Worm (Caenorhabditis elegans) whole organism, young adult: ENCODE measurements around the gene T01G1.2.

ENCODE experiments used
- B0019.2 ChIP-seq: fragments of 200-800 bp; sonication (Bioruptor generic); conservative IDR thresholded peaks from 2 replicates; pipeline ENCODE4 v1.3.6; 2022; ENCODE audit warnings: missing genetic modification reagents, missing genetic modification characterization, missing compliant biosample characterization
- C17E4.6 ChIP-seq: fragments of 200-800 bp; sonication (Bioruptor generic); IDR thresholded peaks from 2 replicates; pipeline ENCODE4 v1.3.6; 2022; ENCODE audit warnings: missing genetic modification reagents, missing genetic modification characterization, missing compliant biosample characterization
- F55B11.4 ChIP-seq: sonication (generic microtip); optimal IDR thresholded peaks from 2 replicates; lab custom pipeline; 2016; ENCODE audit warnings: missing compliant biosample characterization, missing genetic modification characterization, borderline replicate concordance; ENCODE audit not compliant: insufficient read depth
- attf-3 ChIP-seq: fragments of 200-800 bp; sonication (Bioruptor generic); conservative IDR thresholded peaks from 2 replicates; pipeline ENCODE4 v1.3.6; 2022; ENCODE audit warnings: missing genetic modification reagents, missing genetic modification characterization, missing compliant biosample characterization
- attf-5 ChIP-seq: fragments of 200-800 bp; sonication (Bioruptor generic); optimal IDR thresholded peaks from 2 replicates; lab custom pipeline; 2018; ENCODE audit warnings: mild to moderate bottlenecking, missing genetic modification characterization, missing compliant biosample characterization
- ceh-100 ChIP-seq: fragments of 200-800 bp; sonication (Bioruptor generic); IDR thresholded peaks from 2 replicates; pipeline ENCODE4 v1.3.6; 2022; ENCODE audit warnings: missing genetic modification reagents, missing genetic modification characterization, missing compliant biosample characterization
- gei-17 ChIP-seq: fragments of 200-800 bp; sonication (Bioruptor generic); optimal IDR thresholded peaks from 2 replicates; lab custom pipeline; 2018; ENCODE audit warnings: mild to moderate bottlenecking, missing genetic modification characterization, missing compliant biosample characterization
- hlh-12 ChIP-seq: sonication (generic microtip); optimal IDR thresholded peaks from 2 replicates; lab custom pipeline; 2016; ENCODE audit warnings: missing genetic modification characterization, missing compliant biosample characterization
- hmg-1.2 ChIP-seq: fragments of 200-800 bp; sonication (Bioruptor generic); IDR thresholded peaks from 2 replicates; pipeline ENCODE4 v1.3.6; 2022; ENCODE audit warnings: missing genetic modification reagents, missing genetic modification characterization, missing compliant biosample characterization
- nfya-1 ChIP-seq: sonication (generic microtip); optimal IDR thresholded peaks from 2 replicates; lab custom pipeline; 2017; ENCODE audit warnings: antibody characterized with exemption, missing compliant biosample characterization, missing genetic modification characterization, borderline replicate concordance; ENCODE audit not compliant: insufficient read depth
- nhr-90 ChIP-seq: sonication (generic microtip); optimal IDR thresholded peaks from 2 replicates; lab custom pipeline; 2016; ENCODE audit warnings: missing genotype, mild to moderate bottlenecking, missing genetic modification characterization, missing compliant biosample characterization
- repo-1 ChIP-seq: sonication (generic microtip); optimal IDR thresholded peaks from 2 replicates; lab custom pipeline; 2017; ENCODE audit warnings: mild to moderate bottlenecking, missing genetic modification characterization, missing compliant biosample characterization

ce11 chrIV:11401482-11401881 is 47.3 kb downstream of the T01G1.2 start:
- no peak for TF ChIP-seq hlh-12
- TF ChIP-seq nfya-1 (tag; lab: Kevin White, UChicago) = no peak
- no peak for TF ChIP-seq B0019.2 (GFP tag; lab: Robert Waterston, UW)
- TF ChIP-seq hmg-1.2 (GFP tag; lab: Robert Waterston, UW) = peak; percentile 37
- TF ChIP-seq attf-5 (GFP tag; lab: Kevin White, UChicago) = no peak
- no peak for TF ChIP-seq repo-1 (tag; lab: Kevin White, UChicago)
- TF ChIP-seq gei-17 (GFP tag; lab: Kevin White, UChicago) = no peak
- TF ChIP-seq F55B11.4 (tag; lab: Kevin White, UChicago) = no peak
- TF ChIP-seq attf-3 = no peak
- no peak for TF ChIP-seq nhr-90 (tag; lab: Kevin White, UChicago)
- TF ChIP-seq C17E4.6 (GFP tag; lab: Robert Waterston, UW) = peak; percentile 57; the same call in 1 of the 2 replicates
- no peak for TF ChIP-seq ceh-100
